Worm (Caenorhabditis elegans) whole organism, L3 larva: ENCODE measurements around the gene sra-33.

ENCODE experiments used
- R02D3.7 ChIP-seq: fragments of 150-350 bp; optimal IDR thresholded peaks from 2 replicates; lab custom pipeline; 2014; ENCODE audit warnings: missing biosample characterization, missing genetic modification characterization
- ama-1 ChIP-seq: fragments of 150-350 bp; optimal IDR thresholded peaks from 2 replicates; lab custom pipeline; 2018
- ceh-16 ChIP-seq: sonication (generic microtip); optimal IDR thresholded peaks from 2 replicates; lab custom pipeline; 2017; ENCODE audit warnings: missing biosample characterization, missing genetic modification characterization
- ceh-28 ChIP-seq: fragments of 150-350 bp; optimal IDR thresholded peaks from 2 replicates; lab custom pipeline; 2014; ENCODE audit warnings: missing biosample characterization, missing genetic modification reagents, missing genetic modification characterization
- ceh-82 ChIP-seq: fragments of 150-350 bp; optimal IDR thresholded peaks from 2 replicates; lab custom pipeline; 2014; ENCODE audit warnings: missing biosample characterization, missing genetic modification characterization
- daf-12 ChIP-seq: fragments of 150-350 bp; optimal IDR thresholded peaks from 2 replicates; lab custom pipeline; 2014; ENCODE audit warnings: missing biosample characterization, missing genetic modification reagents, missing genetic modification characterization
- egl-27 ChIP-seq: sonication (generic microtip); optimal IDR thresholded peaks from 4 replicates; lab custom pipeline; 2017; ENCODE audit warnings: missing biosample characterization, missing genetic modification reagents, missing genetic modification characterization
- egl-5 ChIP-seq: fragments of 150-350 bp; optimal IDR thresholded peaks from 2 replicates; lab custom pipeline; 2017; ENCODE audit warnings: missing biosample characterization, missing genetic modification reagents, missing genetic modification characterization, inconsistent platforms
- elt-2 ChIP-seq: sonication (generic microtip); optimal IDR thresholded peaks from 2 replicates; lab custom pipeline; 2016; ENCODE audit warnings: missing genetic modification reagents, mild to moderate bottlenecking, missing genetic modification characterization, missing compliant biosample characterization
- elt-3 ChIP-seq, 3 experiments: fragments of 150-350 bp in 1 of 3; sonication (generic microtip) in 2 of 3; optimal IDR thresholded peaks; 2 replicates in 2 of 3; 4 replicates in 1 of 3; lab custom pipeline; 2014 to 2017; ENCODE audit warnings: missing biosample characterization in 3 of 3, missing genetic modification characterization in 3 of 3
- eor-1 ChIP-seq, 2 experiments: fragments of 150-350 bp; optimal IDR thresholded peaks; 2 replicates each; lab custom pipeline; 2014 to 2018; ENCODE audit warnings: missing biosample characterization in 2 of 2, missing genetic modification characterization in 2 of 2
- fkh-10 ChIP-seq: sonication (generic microtip); optimal IDR thresholded peaks from 2 replicates; lab custom pipeline; 2017; ENCODE audit warnings: missing biosample characterization, missing genetic modification reagents, missing genetic modification characterization
- fkh-2 ChIP-seq: fragments of 150-350 bp; optimal IDR thresholded peaks from 2 replicates; lab custom pipeline; 2014; ENCODE audit warnings: missing biosample characterization, missing genetic modification reagents, missing genetic modification characterization
- hmg-11 ChIP-seq: sonication (generic microtip); optimal IDR thresholded peaks from 2 replicates; lab custom pipeline; 2016; ENCODE audit warnings: missing genetic modification characterization, missing compliant biosample characterization
- jun-1 ChIP-seq: fragments of 150-350 bp; optimal IDR thresholded peaks from 2 replicates; lab custom pipeline; 2014; ENCODE audit warnings: missing biosample characterization, missing genetic modification reagents, missing genetic modification characterization
- lin-15B ChIP-seq: fragments of 150-350 bp; optimal IDR thresholded peaks from 2 replicates; lab custom pipeline; 2014; ENCODE audit warnings: missing biosample characterization, missing genetic modification characterization
- lin-39 ChIP-seq: fragments of 150-350 bp; optimal IDR thresholded peaks from 2 replicates; lab custom pipeline; 2018; ENCODE audit warnings: missing biosample characterization, missing genetic modification reagents, missing genetic modification characterization
- mdl-1 ChIP-seq: fragments of 150-350 bp; optimal IDR thresholded peaks from 2 replicates; lab custom pipeline; 2014; ENCODE audit warnings: missing biosample characterization, missing genetic modification characterization
- nfya-1 ChIP-seq: sonication (generic microtip); optimal IDR thresholded peaks from 2 replicates; lab custom pipeline; 2017; ENCODE audit warnings: missing genetic modification characterization, mild to moderate bottlenecking, missing compliant biosample characterization, antibody characterized with exemption, moderate library complexity; ENCODE audit not compliant: insufficient read depth
- nhr-11 ChIP-seq: fragments of 150-350 bp; optimal IDR thresholded peaks from 2 replicates; lab custom pipeline; 2014; ENCODE audit warnings: missing biosample characterization, missing genetic modification characterization
- nhr-237 ChIP-seq: fragments of 150-350 bp; optimal IDR thresholded peaks from 2 replicates; lab custom pipeline; 2014; ENCODE audit warnings: missing biosample characterization, missing genetic modification characterization
- nhr-25 ChIP-seq: sonication (generic microtip); optimal IDR thresholded peaks from 2 replicates; lab custom pipeline; 2017; ENCODE audit warnings: missing biosample characterization, missing genetic modification characterization
- nhr-28 ChIP-seq: fragments of 150-350 bp; optimal IDR thresholded peaks from 2 replicates; lab custom pipeline; 2014; ENCODE audit warnings: missing biosample characterization, missing genetic modification characterization
- nhr-43 ChIP-seq: sonication (generic microtip); optimal IDR thresholded peaks from 2 replicates; lab custom pipeline; 2016; ENCODE audit warnings: mild to moderate bottlenecking, missing genetic modification characterization, missing compliant biosample characterization; ENCODE audit not compliant: poor library complexity, severe bottlenecking
- nhr-76 ChIP-seq: fragments of 150-350 bp; sonication (generic microtip); optimal IDR thresholded peaks from 5 replicates; lab custom pipeline; 2014; ENCODE audit warnings: missing biosample characterization, missing genetic modification characterization
- pqm-1 ChIP-seq: fragments of 150-350 bp; optimal IDR thresholded peaks from 2 replicates; lab custom pipeline; 2017; ENCODE audit warnings: missing biosample characterization, missing genetic modification characterization, inconsistent platforms
- sea-2 ChIP-seq: fragments of 150-350 bp; sonication (generic microtip); optimal IDR thresholded peaks from 4 replicates; lab custom pipeline; 2014; ENCODE audit warnings: missing biosample characterization, missing genetic modification reagents, missing genetic modification characterization
- skn-1 ChIP-seq: fragments of 150-350 bp; optimal IDR thresholded peaks from 2 replicates; lab custom pipeline; 2014; ENCODE audit warnings: missing biosample characterization, missing genetic modification characterization
- snpc-4 ChIP-seq: fragments of 150-350 bp; optimal IDR thresholded peaks from 2 replicates; lab custom pipeline; 2014; ENCODE audit warnings: missing biosample characterization, missing genetic modification characterization
- tbx-2 ChIP-seq: sonication (generic microtip); optimal IDR thresholded peaks from 2 replicates; lab custom pipeline; 2016; ENCODE audit warnings: mild to moderate bottlenecking, missing genetic modification characterization, missing compliant biosample characterization
- unc-39 ChIP-seq: sonication (generic microtip); optimal IDR thresholded peaks from 4 replicates; lab custom pipeline; 2017; ENCODE audit warnings: missing biosample characterization, missing genetic modification characterization
- zag-1 ChIP-seq: fragments of 150-350 bp; optimal IDR thresholded peaks from 2 replicates; lab custom pipeline; 2014; ENCODE audit warnings: missing biosample characterization, missing genetic modification characterization
- ztf-4 ChIP-seq: fragments of 150-350 bp; optimal IDR thresholded peaks from 2 replicates; lab custom pipeline; 2014; ENCODE audit warnings: missing biosample characterization, missing genetic modification characterization

sra-33 gene

DNA sequence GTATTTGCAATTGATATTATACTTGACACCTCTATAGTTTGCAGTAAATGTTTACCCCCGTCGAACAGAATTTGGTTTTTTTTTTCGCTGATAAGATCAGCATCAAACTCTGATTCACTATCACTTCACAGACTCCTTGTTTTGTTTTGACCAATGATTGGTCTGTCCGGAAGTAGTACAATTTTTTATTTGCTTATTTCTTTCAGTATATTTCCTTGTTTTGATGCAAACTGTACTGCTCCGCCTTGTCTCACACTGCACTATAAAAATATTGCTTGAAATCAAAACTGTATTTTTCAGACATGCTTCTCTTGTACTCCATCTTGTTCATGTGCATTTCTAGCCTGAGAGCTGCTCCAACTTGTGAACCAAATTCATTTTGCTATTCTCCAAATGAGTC is 20.4 kb upstream of the sra-33 start, which contains the start of gene M03A1.3:
Gene M03A1.3 (plus strand): TSS at position 301 of the 400 bp plus-strand sequence.
- TF ChIP-seq ceh-28 (no peak), nhr-237 (tag; lab: Kevin White, UChicago) (no peak), lin-15B (tag; lab: Kevin White, UChicago) (no peak), zag-1 (tag; lab: Kevin White, UChicago) (no peak), eor-1 (tag; optimal IDR thresholded peaks at IDR 0.05; lab: Kevin White, UChicago) (no peak), nhr-28 (tag; lab: Kevin White, UChicago) (no peak), ama-1 (lab: Kevin White, UChicago) (no peak), nfya-1 (tag; lab: Kevin White, UChicago) (no peak), hmg-11 (no peak), lin-39 (tag; lab: Kevin White, UChicago) (no peak), jun-1 (tag; lab: Kevin White, UChicago) (no peak), daf-12 (tag; lab: Kevin White, UChicago) (no peak), nhr-43 (tag; lab: Kevin White, UChicago) (no peak), nhr-11 (no peak), nhr-76 (no peak), sea-2 (GFP tag; lab: Kevin White, UChicago) (no peak), snpc-4 (tag; lab: Kevin White, UChicago) (no peak)
- TF ChIP-seq, all 47 proteins: peak for 0

DNA sequence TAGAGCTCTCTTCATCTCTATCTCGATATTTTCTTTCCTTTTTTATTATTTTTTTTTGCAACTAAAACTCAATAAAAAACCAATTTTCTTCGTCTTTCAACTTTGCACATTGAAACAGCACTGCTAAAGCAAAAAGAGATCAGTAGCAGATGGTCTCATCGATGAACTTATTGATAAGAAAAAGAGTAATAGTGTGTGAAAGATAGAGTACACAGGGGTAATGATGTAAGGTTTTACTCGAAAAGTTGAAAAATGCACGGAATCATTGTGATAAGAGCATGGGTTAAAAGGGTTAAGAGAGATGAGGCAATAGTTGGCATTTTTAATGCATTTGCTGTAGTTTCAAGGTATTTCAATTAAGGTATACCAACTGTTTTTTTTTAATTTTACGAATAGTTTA is 15.0 kb upstream of the sra-33 start:
- no peak for TF ChIP-seq unc-39 (tag; lab: Kevin White, UChicago)
- TF ChIP-seq elt-2 (tag; lab: Kevin White, UChicago): peak; percentile 76
- TF ChIP-seq pqm-1 (tag; lab: Kevin White, UChicago): peak; percentile 83
- no peak for TF ChIP-seq eor-1 (tag; optimal IDR thresholded peaks at IDR 0.05; lab: Kevin White, UChicago)
- TF ChIP-seq skn-1 (tag; lab: Kevin White, UChicago): no peak
- TF ChIP-seq nhr-237 (tag; lab: Kevin White, UChicago): no peak
- peak; percentile 38 for TF ChIP-seq ztf-4 (tag; lab: Kevin White, UChicago)
- no peak for TF ChIP-seq ceh-16 (tag; lab: Kevin White, UChicago)
- no peak for TF ChIP-seq nhr-11
- TF ChIP-seq, all 47 proteins: peak for 3

DNA sequence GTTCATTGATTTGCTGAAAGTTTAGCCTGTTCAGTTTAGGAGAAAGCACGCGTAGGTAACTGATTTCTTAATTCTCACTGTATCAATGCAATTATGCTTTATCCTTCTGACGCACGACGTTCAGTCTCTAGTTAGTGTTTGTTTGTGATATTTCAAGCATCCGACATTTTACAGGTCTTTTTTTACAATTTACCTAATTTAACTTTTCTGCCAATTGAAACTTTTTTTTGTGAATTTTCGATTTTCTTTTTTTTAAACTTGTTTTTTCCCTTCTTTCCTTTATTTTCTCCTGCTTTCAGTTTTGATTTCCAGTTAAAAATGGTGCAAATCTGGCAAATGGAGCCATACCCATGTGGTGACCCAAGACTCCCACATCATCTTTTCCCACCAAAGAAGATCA is 13.7 kb upstream of the sra-33 start, which contains the start of gene K07E1.1:
Gene K07E1.1 (plus strand): TSS at position 301 of the 400 bp plus-strand sequence.
- TF ChIP-seq ama-1 (lab: Kevin White, UChicago): no peak
- TF ChIP-seq nhr-11: no peak
- TF ChIP-seq ztf-4 (tag; lab: Kevin White, UChicago): no peak
- no peak for TF ChIP-seq fkh-2 (tag; lab: Kevin White, UChicago)
- TF ChIP-seq eor-1 (tag; optimal IDR thresholded peaks at IDR 0.05; lab: Kevin White, UChicago): no peak
- no peak for TF ChIP-seq mdl-1 (tag; lab: Kevin White, UChicago)
- no peak for TF ChIP-seq nhr-43 (tag; lab: Kevin White, UChicago)
- no peak for TF ChIP-seq egl-27 (tag; lab: Kevin White, UChicago)
- TF ChIP-seq nfya-1 (tag; lab: Kevin White, UChicago): no peak
- TF ChIP-seq lin-15B (tag; lab: Kevin White, UChicago): no peak
- no peak for TF ChIP-seq ceh-82 (tag; lab: Kevin White, UChicago)
- no peak for TF ChIP-seq lin-39 (tag; lab: Kevin White, UChicago)
- no peak for TF ChIP-seq fkh-10

DNA sequence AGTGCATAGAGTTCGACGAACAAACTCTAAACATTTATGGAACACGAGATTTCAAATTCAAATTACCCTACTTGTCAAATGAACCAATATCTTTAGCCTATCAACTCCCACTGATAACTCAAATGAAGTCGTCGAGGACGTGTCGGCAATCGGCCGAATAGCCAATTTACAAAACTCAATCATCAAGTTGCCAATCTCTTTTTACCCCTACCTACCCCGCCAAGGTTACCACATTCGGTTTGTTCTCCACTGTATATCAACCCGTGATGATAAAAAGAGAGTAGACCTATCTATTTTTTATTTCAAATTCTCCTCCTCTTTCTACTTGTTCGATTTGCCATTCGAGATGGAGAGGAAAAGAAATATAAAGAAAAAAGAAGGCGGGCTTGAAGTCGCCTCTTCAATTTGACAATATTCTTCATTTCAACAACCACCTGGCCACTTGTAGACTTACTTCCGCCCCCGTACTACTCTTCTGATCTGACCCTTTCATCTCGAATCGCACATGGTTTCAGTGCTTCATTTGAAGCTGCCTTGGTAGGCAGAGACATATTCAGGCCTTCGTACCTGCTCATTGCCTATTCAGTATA is 13.0 kb upstream of the sra-33 start:
- no peak for TF ChIP-seq elt-3 (tag; optimal IDR thresholded peaks at IDR 0.05; lab: Kevin White, UChicago)
- no peak for TF ChIP-seq lin-39 (tag; lab: Kevin White, UChicago)
- TF ChIP-seq ama-1 (lab: Kevin White, UChicago): no peak
- TF ChIP-seq ztf-4 (tag; lab: Kevin White, UChicago): no peak

DNA sequence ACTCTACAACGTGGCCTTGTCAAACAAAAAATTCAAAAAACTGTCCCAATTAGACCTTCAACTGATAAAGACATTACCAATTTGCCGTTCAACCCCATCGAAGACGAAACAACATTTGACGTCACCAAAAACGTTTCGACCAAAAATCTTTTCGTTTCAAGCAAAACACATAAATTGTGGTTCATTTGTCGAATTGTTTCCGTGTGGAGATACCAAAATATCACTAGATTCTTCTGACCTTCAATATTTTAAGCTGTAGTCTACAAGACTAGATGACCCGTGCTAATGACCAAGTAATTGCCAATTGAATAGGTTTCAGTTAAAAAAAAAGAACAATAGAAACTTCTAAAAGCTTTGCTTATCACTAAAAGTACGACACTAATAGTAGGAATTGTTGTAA is 11.4 kb upstream of the sra-33 start:
- TF ChIP-seq tbx-2 (tag; lab: Kevin White, UChicago): no peak
- no peak for TF ChIP-seq R02D3.7
- TF ChIP-seq eor-1 (tag; optimal IDR thresholded peaks at IDR 0.05; lab: Kevin White, UChicago): no peak
- no peak for TF ChIP-seq lin-39 (tag; lab: Kevin White, UChicago)
- peak; percentile 28 for TF ChIP-seq nhr-25 (tag; lab: Kevin White, UChicago)
- TF ChIP-seq egl-5: no peak
- TF ChIP-seq egl-27 (tag; lab: Kevin White, UChicago): no peak
- no peak for TF ChIP-seq nhr-76
- TF ChIP-seq, all 47 proteins: peak for 1
